Worm (Caenorhabditis elegans) whole organism, L1 larva: Measurements from ENCODE around the gene D1054.1.

Experiments
- C04F5.9 ChIP-seq: sonication (generic microtip); optimal IDR thresholded peaks from 2 replicates; lab custom pipeline; 2016; ENCODE audit warnings: missing genetic modification characterization, missing compliant biosample characterization
- C16A3.4 ChIP-seq: fragments of 150-350 bp; optimal IDR thresholded peaks from 2 replicates; lab custom pipeline; 2014; ENCODE audit warnings: missing biosample characterization, missing genetic modification characterization
- C34B4.2 ChIP-seq: sonication (generic microtip); optimal IDR thresholded peaks from 2 replicates; lab custom pipeline; 2017; ENCODE audit warnings: mild to moderate bottlenecking, missing genetic modification characterization, missing compliant biosample characterization
- aly-2 ChIP-seq: fragments of 150-350 bp; optimal IDR thresholded peaks from 2 replicates; lab custom pipeline; 2014; ENCODE audit warnings: missing biosample characterization, missing genetic modification characterization
- ama-1 ChIP-seq: fragments of 150-350 bp; optimal IDR thresholded peaks from 2 replicates; lab custom pipeline; 2014
- blmp-1 ChIP-seq: fragments of 150-350 bp; optimal IDR thresholded peaks from 2 replicates; lab custom pipeline; 2014; ENCODE audit warnings: missing biosample characterization, missing genetic modification characterization
- ceh-63 ChIP-seq: fragments of 200-800 bp; sonication (Bioruptor generic); optimal IDR thresholded peaks from 2 replicates; lab custom pipeline; 2018; ENCODE audit warnings: mild to moderate bottlenecking, missing genetic modification characterization, missing compliant biosample characterization
- ceh-8 ChIP-seq: fragments of 200-800 bp; sonication (Bioruptor generic); optimal IDR thresholded peaks from 2 replicates; lab custom pipeline; 2018; ENCODE audit warnings: mild to moderate bottlenecking, missing genetic modification characterization, moderate library complexity, missing compliant biosample characterization
- ceh-82 ChIP-seq, 3 experiments: fragments of 150-350 bp in 1 of 3; sonication (generic microtip) in 2 of 3; optimal IDR thresholded peaks; 2 replicates each; lab custom pipeline; 2014 to 2017; ENCODE audit warnings: missing biosample characterization in 3 of 3, missing genetic modification characterization in 3 of 3
- ceh-90 ChIP-seq: sonication (generic microtip); optimal IDR thresholded peaks from 2 replicates; lab custom pipeline; 2016; ENCODE audit warnings: missing genetic modification characterization, missing compliant biosample characterization
- dpl-1 ChIP-seq, 3 experiments: fragments of 150-350 bp in 2 of 3; sonication (generic microtip) in 1 of 3; optimal IDR thresholded peaks; 2 replicates each; lab custom pipeline; 2014 to 2017; ENCODE audit warnings: missing biosample characterization in 3 of 3, missing genetic modification characterization in 3 of 3, missing genetic modification reagents in 3 of 3
- efl-1 ChIP-seq, 4 experiments: fragments of 150-350 bp; optimal IDR thresholded peaks in 3 of 4; peaks in 1 of 4; 1 replicate in 1 of 4; 2 replicates in 3 of 4; lab custom pipeline; 2014; ENCODE audit warnings: missing biosample characterization in 2 of 4, missing genetic modification characterization in 2 of 4, missing genetic modification reagents in 2 of 4
- efl-3 ChIP-seq: fragments of 200-800 bp; sonication (Bioruptor generic); optimal IDR thresholded peaks from 2 replicates; lab custom pipeline; 2018; ENCODE audit warnings: mild to moderate bottlenecking, missing genetic modification characterization, missing compliant biosample characterization
- egl-13 ChIP-seq: sonication (generic microtip); optimal IDR thresholded peaks from 2 replicates; lab custom pipeline; 2016; ENCODE audit warnings: missing genotype, missing genetic modification reagents, missing genetic modification characterization, missing compliant biosample characterization
- elt-3 ChIP-seq, 6 experiments: fragments of 150-350 bp in 1 of 6; sonication (generic microtip); optimal IDR thresholded peaks; 2 replicates each; lab custom pipeline; 2017 to 2018; ENCODE audit warnings: missing biosample characterization in 6 of 6, missing genetic modification characterization in 6 of 6, inconsistent platforms in 1 of 6
- ets-5 ChIP-seq: fragments of 200-800 bp; sonication (Bioruptor generic); IDR thresholded peaks from 2 replicates; pipeline ENCODE4 v1.3.6; 2022; ENCODE audit warnings: missing genetic modification characterization, missing compliant biosample characterization
- fkh-4 ChIP-seq: sonication (generic microtip); optimal IDR thresholded peaks from 2 replicates; lab custom pipeline; 2016; ENCODE audit warnings: missing compliant biosample characterization, missing genetic modification characterization, borderline replicate concordance
- hlh-17 ChIP-seq: fragments of 200-800 bp; sonication (Bioruptor generic); optimal IDR thresholded peaks from 2 replicates; lab custom pipeline; 2018; ENCODE audit warnings: missing genetic modification characterization, mild to moderate bottlenecking, missing compliant biosample characterization, moderate library complexity, borderline replicate concordance
- irx-1 ChIP-seq: sonication (generic microtip); optimal IDR thresholded peaks from 2 replicates; lab custom pipeline; 2016; ENCODE audit warnings: missing genetic modification characterization, missing compliant biosample characterization
- jun-1 ChIP-seq: fragments of 150-350 bp; optimal IDR thresholded peaks from 2 replicates; lab custom pipeline; 2014; ENCODE audit warnings: missing biosample characterization, missing genetic modification reagents, missing genetic modification characterization
- lin-13 ChIP-seq: fragments of 150-350 bp; optimal IDR thresholded peaks from 2 replicates; lab custom pipeline; 2014; ENCODE audit warnings: missing biosample characterization, missing genetic modification reagents, missing genetic modification characterization
- lin-14 ChIP-seq: fragments of 200-800 bp; sonication (Bioruptor generic); optimal IDR thresholded peaks from 2 replicates; lab custom pipeline; 2018; ENCODE audit warnings: mild to moderate bottlenecking, missing genetic modification characterization, moderate library complexity, missing compliant biosample characterization
- lin-15B ChIP-seq: fragments of 150-350 bp; sonication (generic microtip); optimal IDR thresholded peaks from 3 replicates; lab custom pipeline; 2014; ENCODE audit warnings: missing biosample characterization, missing genetic modification characterization
- lin-35 ChIP-seq, 2 experiments: fragments of 150-350 bp; optimal IDR thresholded peaks; 2 replicates each; lab custom pipeline; 2014; ENCODE audit warnings: missing biosample characterization in 2 of 2, missing genetic modification characterization in 2 of 2, missing genetic modification reagents in 2 of 2
- lsy-2 ChIP-seq, 2 experiments: fragments of 150-350 bp; optimal IDR thresholded peaks; 2 replicates each; lab custom pipeline; 2014; ENCODE audit warnings: missing biosample characterization in 2 of 2, missing genetic modification characterization in 2 of 2
- mdl-1 ChIP-seq, 2 experiments: fragments of 150-350 bp; optimal IDR thresholded peaks; 2 replicates each; lab custom pipeline; 2014 to 2017; ENCODE audit warnings: missing biosample characterization in 2 of 2, missing genetic modification characterization in 2 of 2, inconsistent platforms in 1 of 2
- mef-2 ChIP-seq: fragments of 150-350 bp; optimal IDR thresholded peaks from 2 replicates; lab custom pipeline; 2014; ENCODE audit warnings: missing biosample characterization, missing genetic modification characterization
- mep-1 ChIP-seq: fragments of 150-350 bp; optimal IDR thresholded peaks from 2 replicates; lab custom pipeline; 2014; ENCODE audit warnings: missing biosample characterization, missing genetic modification characterization
- nhr-11 ChIP-seq: fragments of 150-350 bp; optimal IDR thresholded peaks from 2 replicates; lab custom pipeline; 2014; ENCODE audit warnings: missing biosample characterization, missing genetic modification characterization
- nhr-19 ChIP-seq: fragments of 200-800 bp; sonication (Bioruptor generic); conservative IDR thresholded peaks from 2 replicates; pipeline ENCODE4 v1.3.6; 2022; ENCODE audit warnings: missing genetic modification characterization, missing compliant biosample characterization
- nhr-20 ChIP-seq: sonication (generic microtip); optimal IDR thresholded peaks from 2 replicates; lab custom pipeline; 2016; ENCODE audit warnings: mild to moderate bottlenecking, missing genetic modification characterization, missing compliant biosample characterization
- nhr-237 ChIP-seq: fragments of 150-350 bp; optimal IDR thresholded peaks from 2 replicates; lab custom pipeline; 2014; ENCODE audit warnings: missing biosample characterization, missing genetic modification characterization
- nhr-28 ChIP-seq: fragments of 150-350 bp; optimal IDR thresholded peaks from 2 replicates; lab custom pipeline; 2014; ENCODE audit warnings: missing biosample characterization, missing genetic modification characterization
- nhr-71 ChIP-seq: sonication (generic microtip); optimal IDR thresholded peaks from 2 replicates; lab custom pipeline; 2016; ENCODE audit warnings: mild to moderate bottlenecking, missing genetic modification characterization, moderate library complexity, missing compliant biosample characterization
- nhr-76 ChIP-seq: sonication (generic microtip); optimal IDR thresholded peaks from 2 replicates; lab custom pipeline; 2017; ENCODE audit warnings: missing biosample characterization, missing genetic modification characterization
- nhr-77 ChIP-seq: fragments of 150-350 bp; optimal IDR thresholded peaks from 2 replicates; lab custom pipeline; 2014; ENCODE audit warnings: missing biosample characterization, missing genetic modification characterization
- nhr-85 ChIP-seq: sonication (generic microtip); peaks from one replicate; lab custom pipeline; 2016; ENCODE audit warnings: missing genetic modification characterization, inconsistent platforms, missing compliant biosample characterization
- pag-3 ChIP-seq: sonication (generic microtip); optimal IDR thresholded peaks from 2 replicates; lab custom pipeline; 2017; ENCODE audit warnings: missing genetic modification characterization, mild to moderate bottlenecking, missing compliant biosample characterization, antibody characterized with exemption, borderline replicate concordance; ENCODE audit not compliant: insufficient read depth
- skn-1 ChIP-seq: fragments of 150-350 bp; optimal IDR thresholded peaks from 2 replicates; lab custom pipeline; 2014; ENCODE audit warnings: missing biosample characterization, missing genetic modification characterization
- snpc-4 ChIP-seq: fragments of 150-350 bp; optimal IDR thresholded peaks from 2 replicates; lab custom pipeline; 2014; ENCODE audit warnings: missing biosample characterization, missing genetic modification characterization
- snu-23 ChIP-seq: sonication (generic microtip); optimal IDR thresholded peaks from 2 replicates; lab custom pipeline; 2016; ENCODE audit warnings: missing genetic modification characterization, missing compliant biosample characterization
- sptf-1 ChIP-seq: fragments of 150-350 bp; optimal IDR thresholded peaks from 2 replicates; lab custom pipeline; 2014; ENCODE audit warnings: missing biosample characterization, missing genetic modification characterization
- tlp-1 ChIP-seq: fragments of 150-350 bp; optimal IDR thresholded peaks from 2 replicates; lab custom pipeline; 2014; ENCODE audit warnings: missing biosample characterization, missing genetic modification characterization
- unc-130 ChIP-seq: fragments of 150-350 bp; optimal IDR thresholded peaks from 2 replicates; lab custom pipeline; 2017; ENCODE audit warnings: missing biosample characterization, missing genetic modification characterization, inconsistent platforms
- unc-30 ChIP-seq: sonication (generic microtip); optimal IDR thresholded peaks from 2 replicates; lab custom pipeline; 2017; ENCODE audit warnings: missing biosample characterization, missing genetic modification characterization
- xbp-1 ChIP-seq: sonication (generic microtip); optimal IDR thresholded peaks from 2 replicates; lab custom pipeline; 2016; ENCODE audit warnings: missing genetic modification characterization, missing compliant biosample characterization

D1054.1 gene

ce11 chrV:10813425-10814156 is 43.6 kb upstream of the D1054.1 start, which contains the start of the genes C29A12.1 and lig-1:
C29A12.1 (minus strand) TSS chrV:10813487.
lig-1 (plus strand) TSS chrV:10814106.
- TF ChIP-seq dpl-1 (GFP tag; optimal IDR thresholded peaks at IDR 0.05; lab: Kevin White, UChicago) (peak; percentile 56 to 78 (median 73)), efl-1 (optimal IDR thresholded peaks at IDR 0.05; lab: Kevin White, UChicago) (peak; percentile 26 to 73), efl-1 (GFP tag; optimal IDR thresholded peaks at IDR 0.05 in 1 of 2; lab: Kevin White, UChicago) (peak; percentile 79 to 97), nhr-71 (peak; percentile 22), pag-3 (tag; lab: Kevin White, UChicago) (no peak), nhr-76 (tag; lab: Kevin White, UChicago) (no peak), nhr-20 (tag; lab: Kevin White, UChicago) (peak; percentile 3), unc-130 (tag; lab: Kevin White, UChicago) (peak; percentile 19), xbp-1 (peak; percentile 16), unc-30 (no peak), blmp-1 (peak; percentile 57), elt-3 (tag; optimal IDR thresholded peaks at IDR 0.05; lab: Kevin White, UChicago) (peak in 1 of 6 experiments; percentile 22), C16A3.4 (tag; lab: Kevin White, UChicago) (peak; percentile 42), lin-35 (GFP tag; optimal IDR thresholded peaks at IDR 0.05; lab: Kevin White, UChicago) (peak; percentile 45 to 88), mdl-1 (tag; optimal IDR thresholded peaks at IDR 0.05; lab: Kevin White, UChicago) (peak in 1 of 2 experiments; percentile 46), lsy-2 (tag; optimal IDR thresholded peaks at IDR 0.05; lab: Kevin White, UChicago) (peak in 1 of 2 experiments; percentile 53), snu-23 (GFP tag; lab: Kevin White, UChicago) (peak; percentile 17), skn-1 (tag; lab: Kevin White, UChicago) (peak; percentile 30), lin-14 (GFP tag; lab: Kevin White, UChicago) (peak; percentile 46), tlp-1 (tag; lab: Kevin White, UChicago) (no peak), lin-15B (tag; lab: Kevin White, UChicago) (peak; percentile 42)

DNA sequence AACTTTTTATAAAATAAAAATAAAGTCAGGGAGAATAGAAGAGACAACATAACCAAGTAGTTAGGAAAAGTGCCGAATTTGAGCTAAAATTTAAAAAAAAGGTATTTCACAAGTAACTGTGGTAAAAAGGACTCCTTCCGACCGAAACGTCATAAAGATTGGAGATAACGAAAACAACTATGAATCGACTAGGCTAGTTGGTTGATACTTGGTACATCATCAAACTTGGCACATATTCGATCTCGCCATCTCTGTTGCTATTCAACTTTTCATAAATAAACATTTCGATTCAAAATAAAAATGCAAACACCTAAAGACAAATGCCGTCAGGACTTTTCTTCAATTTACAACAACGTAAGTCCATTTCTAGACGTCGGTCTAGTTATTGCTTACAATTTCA is 41.7 kb upstream of the D1054.1 start, which contains the start of gene C29A12.22:
Gene C29A12.22 (plus strand): TSS at position 301 of the 400 bp plus-strand sequence.
- TF ChIP-seq nhr-85: no peak
- TF ChIP-seq mef-2: no peak
- no peak for TF ChIP-seq C34B4.2
- TF ChIP-seq snpc-4 (tag; lab: Kevin White, UChicago): no peak
- TF ChIP-seq irx-1 (tag; lab: Kevin White, UChicago): no peak
- TF ChIP-seq xbp-1: no peak
- TF ChIP-seq sptf-1 (tag; lab: Kevin White, UChicago): no peak
- TF ChIP-seq nhr-77 (tag; lab: Kevin White, UChicago): no peak
- no peak for TF ChIP-seq egl-13 (tag; lab: Kevin White, UChicago)
- TF ChIP-seq unc-130 (tag; lab: Kevin White, UChicago): no peak
- TF ChIP-seq nhr-28 (tag; lab: Kevin White, UChicago): no peak
- no peak for TF ChIP-seq nhr-237 (tag; lab: Kevin White, UChicago)
- no peak for TF ChIP-seq lin-13 (GFP tag; lab: Kevin White, UChicago)
- no peak for TF ChIP-seq lin-15B (tag; lab: Kevin White, UChicago)
- no peak for TF ChIP-seq aly-2 (tag; lab: Kevin White, UChicago)
- TF ChIP-seq ceh-8: no peak
- no peak for TF ChIP-seq ceh-82 (tag; optimal IDR thresholded peaks at IDR 0.05; lab: Kevin White, UChicago)
- TF ChIP-seq nhr-19 (GFP tag; lab: Robert Waterston, UW): no peak
- TF ChIP-seq mep-1 (tag; lab: Kevin White, UChicago): no peak
- no peak for TF ChIP-seq ets-5 (GFP tag; lab: Robert Waterston, UW)

ce11 chrV:10807862-10808327 is 37.9 kb upstream of the D1054.1 start, which contains the start of gene plrg-1:
plrg-1 (minus strand) TSS chrV:10807912.
- TF ChIP-seq nhr-77 (tag; lab: Kevin White, UChicago) (peak; percentile 69), lsy-2 (tag; optimal IDR thresholded peaks at IDR 0.05; lab: Kevin White, UChicago) (peak; percentile 83 to 86), ceh-8 (peak; percentile 83), fkh-4 (tag; lab: Kevin White, UChicago) (peak; percentile 45), ceh-90 (peak; percentile 51), efl-3 (GFP tag; lab: Kevin White, UChicago) (no peak), jun-1 (tag; lab: Kevin White, UChicago) (peak; percentile 49), C04F5.9 (tag; lab: Kevin White, UChicago) (no peak), lin-35 (GFP tag; optimal IDR thresholded peaks at IDR 0.05; lab: Kevin White, UChicago) (peak; percentile 76 to 86), nhr-76 (tag; lab: Kevin White, UChicago) (no peak), nhr-11 (peak; percentile 74), pag-3 (tag; lab: Kevin White, UChicago) (no peak), nhr-71 (peak; percentile 94), ceh-63 (GFP tag; lab: Kevin White, UChicago) (peak; percentile 45), hlh-17 (GFP tag; lab: Kevin White, UChicago) (no peak), nhr-237 (tag; lab: Kevin White, UChicago) (peak; percentile 57), irx-1 (tag; lab: Kevin White, UChicago) (peak; percentile 75), ama-1 (peak; percentile 26), mef-2 (no peak)
